Worm (Caenorhabditis elegans): ENCODE measurements around the gene ZK945.4.

Gene ZK945.4

ce11 chrII:10105604-10106003, at the start of gene ZK945.4:
ZK945.4 (minus strand) TSS chrII:10105704.
- TF ChIP-seq flt-1 (GFP tag; IDR thresholded peaks at IDR 0.05) (no peak), F13C5.2 (tag; optimal IDR thresholded peaks at IDR 0.05) (no peak), B0310.2 (tag; optimal IDR thresholded peaks at IDR 0.05) (no peak), tra-4 (tag; optimal IDR thresholded peaks at IDR 0.05) (no peak), hnd-1 (tag; optimal IDR thresholded peaks at IDR 0.05) (no peak), ceh-13 (GFP tag; optimal IDR thresholded peaks at IDR 0.05) (no peak), hmg-4 (GFP tag; optimal IDR thresholded peaks at IDR 0.05) (no peak), scrt-1 (GFP tag; IDR thresholded peaks at IDR 0.05) (no peak), ets-7 (tag; optimal IDR thresholded peaks at IDR 0.05) (no peak), sea-1 (GFP tag; conservative IDR thresholded peaks at IDR 0.05) (no peak), tbx-37 (GFP tag; conservative IDR thresholded peaks at IDR 0.05) (no peak), tbx-11 (GFP tag; IDR thresholded peaks at IDR 0.05) (no peak)

- TF ChIP-seq hmbx-1 (tag; optimal IDR thresholded peaks at IDR 0.05) (no peak), tbx-11 (GFP tag; IDR thresholded peaks at IDR 0.05) (no peak), F13C5.2 (tag; optimal IDR thresholded peaks at IDR 0.05) (no peak)
These were observed 49.6 kb upstream of the ZK945.4 start, which contains the start of gene nlp-63 for ce11 chrII:10155106-10155505. nlp-63 (plus strand) TSS chrII:10155406.

ce11 chrII:10147502-10147901, 42.0 kb upstream of the ZK945.4 start:
- TF ChIP-seq hnd-1 (tag; optimal IDR thresholded peaks at IDR 0.05) (no peak), scrt-1 (GFP tag; IDR thresholded peaks at IDR 0.05) (no peak), B0310.2 (tag; optimal IDR thresholded peaks at IDR 0.05) (no peak), F13C5.2 (tag; optimal IDR thresholded peaks at IDR 0.05) (no peak), ets-7 (tag; optimal IDR thresholded peaks at IDR 0.05) (no peak), hmg-4 (GFP tag; optimal IDR thresholded peaks at IDR 0.05) (no peak), pes-1 (GFP tag; IDR thresholded peaks at IDR 0.05) (no peak), sea-1 (GFP tag; conservative IDR thresholded peaks at IDR 0.05) (no peak), tra-4 (tag; optimal IDR thresholded peaks at IDR 0.05) (no peak), hmbx-1 (tag; optimal IDR thresholded peaks at IDR 0.05) (no peak), ama-1 (optimal IDR thresholded peaks at IDR 0.05) (no peak), ceh-36 (tag; optimal IDR thresholded peaks at IDR 0.05) (no peak), tbx-37 (GFP tag; conservative IDR thresholded peaks at IDR 0.05) (no peak)

- TF ChIP-seq tbx-11 (GFP tag; IDR thresholded peaks at IDR 0.05) (no peak), ceh-13 (GFP tag; optimal IDR thresholded peaks at IDR 0.05) (no peak), tra-4 (tag; optimal IDR thresholded peaks at IDR 0.05) (no peak), B0310.2 (tag; optimal IDR thresholded peaks at IDR 0.05) (no peak), hmg-4 (GFP tag; optimal IDR thresholded peaks at IDR 0.05) (no peak), aly-1 (tag; optimal IDR thresholded peaks at IDR 0.05) (no peak), ceh-36 (tag; optimal IDR thresholded peaks at IDR 0.05) (no peak), hnd-1 (tag; optimal IDR thresholded peaks at IDR 0.05) (no peak), ets-7 (tag; optimal IDR thresholded peaks at IDR 0.05) (no peak), hmbx-1 (tag; optimal IDR thresholded peaks at IDR 0.05) (no peak), tbx-37 (GFP tag; conservative IDR thresholded peaks at IDR 0.05) (no peak), ama-1 (optimal IDR thresholded peaks at IDR 0.05) (no peak)
These were observed 41.0 kb upstream of the ZK945.4 start, which contains the start of gene pax-3 for ce11 chrII:10146488-10146887. pax-3 (plus strand) TSS chrII:10146570.

ce11 chrII:10144092-10144491, 38.6 kb upstream of the ZK945.4 start, which contains the start of gene F27E5.3:
F27E5.3 (minus strand) TSS chrII:10144192.
- TF ChIP-seq tbx-11 (GFP tag; IDR thresholded peaks at IDR 0.05), result no peak
- no peak for TF ChIP-seq aly-1 (tag; optimal IDR thresholded peaks at IDR 0.05)
- no peak for TF ChIP-seq ceh-36 (tag; optimal IDR thresholded peaks at IDR 0.05)
- TF ChIP-seq B0310.2 (tag; optimal IDR thresholded peaks at IDR 0.05), result no peak
- no peak for TF ChIP-seq ets-7 (tag; optimal IDR thresholded peaks at IDR 0.05)
- no peak for TF ChIP-seq F13C5.2 (tag; optimal IDR thresholded peaks at IDR 0.05)
- TF ChIP-seq flt-1 (GFP tag; IDR thresholded peaks at IDR 0.05), result no peak
- no peak for TF ChIP-seq tra-4 (tag; optimal IDR thresholded peaks at IDR 0.05)
- no peak for TF ChIP-seq sea-1 (GFP tag; conservative IDR thresholded peaks at IDR 0.05)
- no peak for TF ChIP-seq hmbx-1 (tag; optimal IDR thresholded peaks at IDR 0.05)
- no peak for TF ChIP-seq scrt-1 (GFP tag; IDR thresholded peaks at IDR 0.05)
- no peak for TF ChIP-seq pes-1 (GFP tag; IDR thresholded peaks at IDR 0.05)
- TF ChIP-seq hnd-1 (tag; optimal IDR thresholded peaks at IDR 0.05), result no peak
- no peak for TF ChIP-seq hmg-4 (GFP tag; optimal IDR thresholded peaks at IDR 0.05)
- no peak for TF ChIP-seq tbx-37 (GFP tag; conservative IDR thresholded peaks at IDR 0.05)
- no peak for TF ChIP-seq ama-1 (optimal IDR thresholded peaks at IDR 0.05)
- TF ChIP-seq ceh-13 (GFP tag; optimal IDR thresholded peaks at IDR 0.05), result no peak

ce11 chrII:10139177-10139640, 33.7 kb upstream of the ZK945.4 start, which contains the start of gene asah-2:
asah-2 (plus strand) TSS chrII:10139590.
- TF ChIP-seq hmbx-1 (tag; optimal IDR thresholded peaks at IDR 0.05) (no peak), ceh-13 (GFP tag; optimal IDR thresholded peaks at IDR 0.05) (no peak), hnd-1 (tag; optimal IDR thresholded peaks at IDR 0.05) (no peak), hmg-4 (GFP tag; optimal IDR thresholded peaks at IDR 0.05) (no peak), ets-7 (tag; optimal IDR thresholded peaks at IDR 0.05) (no peak), B0310.2 (tag; optimal IDR thresholded peaks at IDR 0.05) (no peak), scrt-1 (GFP tag; IDR thresholded peaks at IDR 0.05) (no peak), ceh-36 (tag; optimal IDR thresholded peaks at IDR 0.05) (no peak), flt-1 (GFP tag; IDR thresholded peaks at IDR 0.05) (no peak), ama-1 (optimal IDR thresholded peaks at IDR 0.05) (no peak), sea-1 (GFP tag; conservative IDR thresholded peaks at IDR 0.05) (no peak), tbx-37 (GFP tag; conservative IDR thresholded peaks at IDR 0.05) (no peak), tbx-11 (GFP tag; IDR thresholded peaks at IDR 0.05) (no peak), pes-1 (GFP tag; IDR thresholded peaks at IDR 0.05) (no peak), F13C5.2 (tag; optimal IDR thresholded peaks at IDR 0.05) (no peak), aly-1 (tag; optimal IDR thresholded peaks at IDR 0.05) (no peak), tra-4 (tag; optimal IDR thresholded peaks at IDR 0.05) (no peak)

- TF ChIP-seq aly-1 (tag; optimal IDR thresholded peaks at IDR 0.05) (no peak), pes-1 (GFP tag; IDR thresholded peaks at IDR 0.05) (no peak), tbx-37 (GFP tag; conservative IDR thresholded peaks at IDR 0.05) (no peak), sea-1 (GFP tag; conservative IDR thresholded peaks at IDR 0.05) (no peak), flt-1 (GFP tag; IDR thresholded peaks at IDR 0.05) (no peak), F13C5.2 (tag; optimal IDR thresholded peaks at IDR 0.05) (no peak), scrt-1 (GFP tag; IDR thresholded peaks at IDR 0.05) (no peak), B0310.2 (tag; optimal IDR thresholded peaks at IDR 0.05) (no peak)
These were observed 31.9 kb upstream of the ZK945.4 start, which contains the start of gene phg-1 for ce11 chrII:10137358-10137757. phg-1 (plus strand) TSS chrII:10137658.
